Worm (Caenorhabditis elegans) whole organism, L4/young adult: ENCODE results near the gene srg-69.

Experiments used
- W03F9.2 ChIP-seq: fragments of 150-350 bp; optimal IDR thresholded peaks from 2 replicates; lab custom pipeline; 2014; ENCODE audit warnings: missing biosample characterization, missing genetic modification characterization
- him-1 ChIP-seq: sonication (generic microtip); optimal IDR thresholded peaks from 2 replicates; lab custom pipeline; 2016; ENCODE audit warnings: missing genotype, missing genetic modification reagents, missing genetic modification characterization, missing compliant biosample characterization

DNA sequence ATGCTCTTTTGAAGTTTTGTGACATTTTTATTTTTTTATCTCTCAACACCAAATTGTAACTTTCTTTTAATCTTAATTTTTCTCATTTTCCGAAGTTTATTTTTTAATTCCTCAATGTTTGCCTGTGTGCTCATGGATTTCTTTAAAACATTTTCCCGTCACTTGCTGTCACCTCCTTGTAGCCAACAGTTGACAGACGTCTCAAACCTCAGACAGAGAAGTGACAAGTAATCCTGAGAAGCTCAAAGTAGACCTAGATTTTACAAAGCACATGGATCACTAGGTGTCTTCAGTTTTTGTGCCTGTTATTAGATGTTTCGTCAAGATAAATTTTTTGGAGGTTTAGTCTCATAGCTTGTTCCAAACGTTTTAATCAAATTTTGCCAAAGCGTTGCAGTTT, 45.8 kb upstream of the srg-69 start:
- no peak for TF ChIP-seq him-1 (tag; lab: Kevin White, UChicago)
- TF ChIP-seq W03F9.2: no peak
